Worm (Caenorhabditis elegans) whole organism, midembryonic: ENCODE measurements around the gene unc-34.

Experiments
- T22C8.4 ChIP-seq: fragments of 200-800 bp; sonication (Bioruptor generic); IDR thresholded peaks from 2 replicates; pipeline ENCODE4 v1.3.6; 2022; ENCODE audit warnings: missing genetic modification characterization, missing compliant biosample characterization
- cog-1 ChIP-seq: sonication (generic microtip); optimal IDR thresholded peaks from 2 replicates; lab custom pipeline; 2016; ENCODE audit warnings: missing genetic modification characterization, missing compliant biosample characterization
- flt-1 ChIP-seq: fragments of 200-800 bp; sonication (Bioruptor generic); IDR thresholded peaks from 2 replicates; pipeline ENCODE4 v1.3.6; 2022; ENCODE audit warnings: missing genetic modification characterization, missing compliant biosample characterization
- klf-2 ChIP-seq: fragments of 200-800 bp; sonication (Bioruptor generic); conservative IDR thresholded peaks from 2 replicates; pipeline ENCODE4 v1.3.6; 2022; ENCODE audit warnings: missing genetic modification reagents, missing genetic modification characterization, missing compliant biosample characterization
- med-1 ChIP-seq: sonication (generic microtip); optimal IDR thresholded peaks from 2 replicates; lab custom pipeline; 2017; ENCODE audit warnings: missing genetic modification characterization, mild to moderate bottlenecking, missing compliant biosample characterization, antibody characterized with exemption, missing genetic modification reagents; ENCODE audit not compliant: insufficient read depth
- ref-1 ChIP-seq: fragments of 200-800 bp; sonication (Bioruptor generic); conservative IDR thresholded peaks from 2 replicates; pipeline ENCODE4 v1.3.6; 2022; ENCODE audit warnings: missing genetic modification reagents, missing genetic modification characterization, missing compliant biosample characterization
- tab-1 ChIP-seq: fragments of 200-800 bp; sonication (Bioruptor generic); IDR thresholded peaks from 2 replicates; pipeline ENCODE4 v1.3.6; 2022; ENCODE audit warnings: missing genetic modification characterization, missing compliant biosample characterization
- ztf-23 ChIP-seq: fragments of 200-800 bp; sonication (Bioruptor generic); IDR thresholded peaks from 2 replicates; pipeline ENCODE4 v1.3.6; 2022; ENCODE audit warnings: missing genetic modification reagents, missing genetic modification characterization, missing compliant biosample characterization
- ztf-29 ChIP-seq: fragments of 200-800 bp; sonication (Bioruptor generic); IDR thresholded peaks from 2 replicates; pipeline ENCODE4 v1.3.6; 2022; ENCODE audit warnings: missing genetic modification reagents, missing genetic modification characterization, missing compliant biosample characterization

- no peak for TF ChIP-seq ztf-23 (GFP tag; lab: Robert Waterston, UW)
- TF ChIP-seq tab-1 (GFP tag; lab: Robert Waterston, UW), result no peak
- TF ChIP-seq flt-1 (GFP tag; lab: Robert Waterston, UW), result no peak
- TF ChIP-seq ref-1 (GFP tag; lab: Robert Waterston, UW), result no peak
- no peak for TF ChIP-seq cog-1 (tag; lab: Kevin White, UChicago)
- TF ChIP-seq med-1, result no peak
- TF ChIP-seq T22C8.4, result no peak
- TF ChIP-seq ztf-29 (GFP tag; lab: Robert Waterston, UW), result no peak
- no peak for TF ChIP-seq klf-2 (GFP tag; lab: Robert Waterston, UW)
Observed at ce11 chrV:969005-969562, 13.4 kb upstream of the unc-34 start.
